Fruit fly (Drosophila melanogaster) whole organism, embryonic: Measurements from ENCODE around the gene prt.
A peak's percentile ranks its signal among the peaks of the same experiment; 100 is the strongest.

ENCODE experiments used
- Atf3 ChIP-seq: fragments of 200-800 bp; sonication (Bioruptor generic); optimal IDR thresholded peaks from 3 replicates; lab custom pipeline; 2016; ENCODE audit warnings: missing biosample characterization, missing genetic modification characterization
- Awh ChIP-seq: fragments of 200-800 bp; sonication (Bioruptor generic); IDR thresholded peaks from 2 replicates; pipeline ENCODE4, ENCODE4 v1.3.6; 2022; ENCODE audit warnings: missing biosample characterization, missing genetic modification characterization
- CG10565 ChIP-seq: fragments of 200-800 bp; sonication (Bioruptor generic); optimal IDR thresholded peaks from 3 replicates; lab custom pipeline; 2016; ENCODE audit warnings: missing biosample characterization, mild to moderate bottlenecking, missing genetic modification characterization
- CG12236 ChIP-seq: fragments of 200-800 bp; sonication (Bioruptor generic); optimal IDR thresholded peaks from 2 replicates; lab custom pipeline; 2016; ENCODE audit warnings: missing biosample characterization, missing genetic modification characterization
- CG12659 ChIP-seq: fragments of 200-800 bp; sonication (Bioruptor generic); optimal IDR thresholded peaks from 3 replicates; lab custom pipeline; 2017; ENCODE audit warnings: mild to moderate bottlenecking, missing biosample characterization, missing genetic modification reagents, missing genetic modification characterization
- CG12769 ChIP-seq: fragments of 200-800 bp; sonication (Bioruptor generic); optimal IDR thresholded peaks from 2 replicates; lab custom pipeline; 2019; ENCODE audit warnings: missing biosample characterization, mild to moderate bottlenecking, missing genetic modification characterization, moderate library complexity
- CG12942 ChIP-seq: fragments of 200-800 bp; sonication (Bioruptor generic); optimal IDR thresholded peaks from 3 replicates; lab custom pipeline; 2016; ENCODE audit warnings: missing biosample characterization, missing genetic modification characterization
- CG14710 ChIP-seq: fragments of 200-800 bp; sonication (Bioruptor generic); optimal IDR thresholded peaks from 3 replicates; lab custom pipeline; 2019; ENCODE audit warnings: missing biosample characterization, mild to moderate bottlenecking, missing genetic modification characterization, moderate library complexity
- CG17829 ChIP-seq: fragments of 200-800 bp; optimal IDR thresholded peaks from 2 replicates; lab custom pipeline; 2019; ENCODE audit warnings: missing biosample characterization, mild to moderate bottlenecking, missing genetic modification characterization, moderate library complexity
- CG18599 ChIP-seq: fragments of 200-800 bp; sonication (Bioruptor generic); optimal IDR thresholded peaks from 3 replicates; lab custom pipeline; 2017; ENCODE audit warnings: missing biosample characterization, missing genetic modification characterization, mild to moderate bottlenecking, moderate library complexity, missing genetic modification reagents
- CG2129 ChIP-seq: fragments of 200-800 bp; sonication (Bioruptor generic); IDR thresholded peaks from 2 replicates; pipeline ENCODE4 v1.3.6; 2022; ENCODE audit warnings: missing biosample characterization, missing genetic modification characterization; ENCODE audit not compliant: partially characterized antibody
- CG30020 ChIP-seq: fragments of 200-800 bp; optimal IDR thresholded peaks from 2 replicates; lab custom pipeline; 2019; ENCODE audit warnings: missing biosample characterization, mild to moderate bottlenecking, missing genetic modification characterization, moderate library complexity
- CG4730 ChIP-seq: fragments of 200-800 bp; sonication (Bioruptor generic); IDR thresholded peaks from 2 replicates; pipeline ENCODE4 v1.3.6; 2022; ENCODE audit warnings: missing biosample characterization, missing genetic modification characterization
- CG4854 ChIP-seq: fragments of 200-800 bp; sonication (Bioruptor generic); optimal IDR thresholded peaks from 2 replicates; lab custom pipeline; 2016; ENCODE audit warnings: missing biosample characterization, missing genetic modification characterization, inconsistent platforms
- CG6654 ChIP-seq: fragments of 200-800 bp; sonication (Bioruptor generic); optimal IDR thresholded peaks from 2 replicates; lab custom pipeline; 2017; ENCODE audit warnings: missing biosample characterization, mild to moderate bottlenecking, missing genetic modification characterization
- CG8924 ChIP-seq: fragments of 200-800 bp; optimal IDR thresholded peaks from 3 replicates; lab custom pipeline; 2019; ENCODE audit warnings: missing biosample characterization, mild to moderate bottlenecking, missing genetic modification characterization, moderate library complexity
- D19B ChIP-seq: fragments of 200-800 bp; sonication (Bioruptor generic); optimal IDR thresholded peaks from 2 replicates; lab custom pipeline; 2017; ENCODE audit warnings: missing biosample characterization, mild to moderate bottlenecking, missing genetic modification characterization
- Dad ChIP-seq: fragments of 200-800 bp; sonication (Bioruptor generic); optimal IDR thresholded peaks from 3 replicates; lab custom pipeline; 2016; ENCODE audit warnings: missing biosample characterization, missing genetic modification characterization
- Dfd ChIP-seq, 2 experiments: fragments of >200 bp; optimal IDR thresholded peaks; 2 replicates each; lab custom pipeline; 2017; ENCODE audit warnings: missing biosample characterization in 2 of 2, missing genetic modification characterization in 2 of 2
- Dip2 ChIP-seq: fragments of 200-800 bp; sonication (Bioruptor generic); IDR thresholded peaks from 2 replicates; pipeline ENCODE4 v1.3.6; 2022; ENCODE audit warnings: missing biosample characterization, missing genetic modification characterization
- HHEX ChIP-seq: fragments of 200-800 bp; sonication (Bioruptor generic); optimal IDR thresholded peaks from 3 replicates; lab custom pipeline; 2017; ENCODE audit warnings: missing biosample characterization, mild to moderate bottlenecking, missing genetic modification characterization, missing genetic modification reagents
- MTF-1 ChIP-seq: fragments of 200-800 bp; sonication (Bioruptor generic); optimal IDR thresholded peaks from 2 replicates; lab custom pipeline; 2018; ENCODE audit warnings: missing biosample characterization, mild to moderate bottlenecking, missing genetic modification characterization, borderline replicate concordance
- Nf-YA ChIP-seq: fragments of 200-800 bp; sonication (Bioruptor generic); IDR thresholded peaks from 2 replicates; pipeline ENCODE4 v1.3.6; 2022; ENCODE audit warnings: missing biosample characterization, missing genetic modification characterization
- Six4 ChIP-seq: fragments of 200-800 bp; sonication (Bioruptor generic); optimal IDR thresholded peaks from 2 replicates; lab custom pipeline; 2016; ENCODE audit warnings: missing biosample characterization, missing genetic modification characterization
- TFAM ChIP-seq: fragments of 200-800 bp; sonication (Bioruptor generic); optimal IDR thresholded peaks from 2 replicates; lab custom pipeline; 2017; ENCODE audit warnings: missing biosample characterization, missing genetic modification characterization, inconsistent platforms
- Vsx1 ChIP-seq: fragments of 200-800 bp; sonication (Bioruptor generic); optimal IDR thresholded peaks from 2 replicates; lab custom pipeline; 2017; ENCODE audit warnings: missing biosample characterization, mild to moderate bottlenecking, missing genetic modification characterization, missing genetic modification reagents
- cas ChIP-seq: fragments of 200-800 bp; sonication (Bioruptor generic); IDR thresholded peaks from 2 replicates; pipeline ENCODE4 v1.3.6; 2022; ENCODE audit warnings: missing biosample characterization, missing genetic modification characterization
- corto ChIP-seq: fragments of 200-800 bp; sonication (Bioruptor generic); optimal IDR thresholded peaks from 2 replicates; lab custom pipeline; 2016; ENCODE audit warnings: missing biosample characterization, mild to moderate bottlenecking, missing genetic modification characterization, moderate library complexity
- dati ChIP-seq: fragments of 200-800 bp; sonication (Bioruptor generic); IDR thresholded peaks from 2 replicates; pipeline ENCODE4 v1.3.6; 2022; ENCODE audit warnings: missing biosample characterization, missing genetic modification characterization
- dimm ChIP-seq: fragments of 200-800 bp; sonication (Bioruptor generic); IDR thresholded peaks from 2 replicates; pipeline ENCODE4 v1.3.6; 2022; ENCODE audit warnings: missing biosample characterization, missing genetic modification characterization
- dysf ChIP-seq: fragments of 200-800 bp; sonication (Bioruptor generic); IDR thresholded peaks from 3 replicates; pipeline ENCODE4 v1.3.6; 2022; ENCODE audit warnings: missing biosample characterization, missing genetic modification characterization
- emc ChIP-seq: fragments of 200-800 bp; sonication (Bioruptor generic); optimal IDR thresholded peaks from 2 replicates; lab custom pipeline; 2016; ENCODE audit warnings: missing biosample characterization, missing genetic modification characterization
- fd3F ChIP-seq: fragments of 200-800 bp; sonication (Bioruptor generic); optimal IDR thresholded peaks from 2 replicates; lab custom pipeline; 2018; ENCODE audit warnings: missing biosample characterization, mild to moderate bottlenecking, missing genetic modification characterization, moderate library complexity
- gcm2 ChIP-seq: fragments of 200-800 bp; sonication (Bioruptor generic); optimal IDR thresholded peaks from 2 replicates; lab custom pipeline; 2016; ENCODE audit warnings: missing biosample characterization, missing genetic modification characterization
- gsb-n ChIP-seq: fragments of 200-800 bp; sonication (Bioruptor generic); optimal IDR thresholded peaks from 3 replicates; lab custom pipeline; 2018; ENCODE audit warnings: missing biosample characterization, mild to moderate bottlenecking, missing genetic modification characterization
- h ChIP-seq: fragments of >200 bp; optimal IDR thresholded peaks from 2 replicates; lab custom pipeline; 2017
- hkb ChIP-seq, 2 experiments: fragments of 200-800 bp in 1 of 2; fragments of >200 bp in 1 of 2; sonication (Bioruptor generic) in 1 of 2; IDR thresholded peaks in 1 of 2; optimal IDR thresholded peaks in 1 of 2; 2 replicates each; pipeline versions ENCODE4 v1.3.6 to Lab custom; 2017 to 2022; ENCODE audit warnings: missing biosample characterization in 1 of 2, missing genetic modification characterization in 1 of 2
- klu ChIP-seq: fragments of 200-800 bp; sonication (Bioruptor generic); IDR thresholded peaks from 2 replicates; pipeline ENCODE4 v1.3.6; 2022; ENCODE audit warnings: missing biosample characterization, missing genetic modification characterization
- lab ChIP-seq: fragments of 200-800 bp; sonication (Bioruptor generic); optimal IDR thresholded peaks from 3 replicates; lab custom pipeline; 2017; ENCODE audit warnings: missing biosample characterization, missing genetic modification characterization, mild to moderate bottlenecking, moderate library complexity, missing genetic modification reagents
- mld ChIP-seq: fragments of 200-800 bp; sonication (Bioruptor generic); IDR thresholded peaks from 3 replicates; pipeline ENCODE4 v1.3.6; 2022; ENCODE audit warnings: missing biosample characterization, missing genetic modification characterization; ENCODE audit not compliant: partially characterized antibody
- nom ChIP-seq: fragments of 200-800 bp; sonication (Bioruptor generic); optimal IDR thresholded peaks from 2 replicates; lab custom pipeline; 2017; ENCODE audit warnings: missing biosample characterization, missing genetic modification characterization, mild to moderate bottlenecking, moderate library complexity, missing genetic modification reagents
- onecut ChIP-seq: fragments of 200-800 bp; sonication (Bioruptor generic); IDR thresholded peaks from 2 replicates; pipeline ENCODE4 v1.3.6; 2022; ENCODE audit warnings: missing biosample characterization, missing genetic modification characterization
- peb ChIP-seq: fragments of 200-800 bp; sonication (Bioruptor generic); IDR thresholded peaks from 2 replicates; pipeline ENCODE4 v1.3.6; 2022; ENCODE audit warnings: missing biosample characterization, missing genetic modification characterization
- pros ChIP-seq: fragments of 200-800 bp; sonication (Bioruptor generic); optimal IDR thresholded peaks from 3 replicates; lab custom pipeline; 2019; ENCODE audit warnings: missing biosample characterization, mild to moderate bottlenecking, missing genetic modification characterization, moderate library complexity
- pum ChIP-seq: fragments of 200-800 bp; sonication (Bioruptor generic); optimal IDR thresholded peaks from 2 replicates; lab custom pipeline; 2016; ENCODE audit warnings: missing biosample characterization, missing genetic modification characterization
- repo ChIP-seq: fragments of 200-800 bp; sonication (Bioruptor generic); optimal IDR thresholded peaks from 2 replicates; lab custom pipeline; 2016; ENCODE audit warnings: missing biosample characterization, missing genetic modification characterization
- shn ChIP-seq: fragments of 200-800 bp; sonication (Bioruptor generic); optimal IDR thresholded peaks from 3 replicates; lab custom pipeline; 2016; ENCODE audit warnings: missing biosample characterization, missing genetic modification characterization
- vnd ChIP-seq: fragments of 200-800 bp; sonication (Bioruptor generic); IDR thresholded peaks from 3 replicates; pipeline ENCODE4 v1.3.6; 2022; ENCODE audit warnings: missing biosample characterization, missing genetic modification characterization; ENCODE audit not compliant: partially characterized antibody

Gene prt

dm6 chr3R:23669401-23670216 is 29.2 kb downstream of the prt start, which contains the start of gene CG31145 (continued):
- peak; percentile 99 for TF ChIP-seq CG17829 (tag; lab: Kevin White, UChicago)
- peak; percentile 100 for TF ChIP-seq pum (GFP tag; lab: Kevin White, UChicago)
- TF ChIP-seq CG2129: no peak
- peak; percentile 99 for TF ChIP-seq CG12236 (GFP tag; lab: Kevin White, UChicago)
- peak; percentile 95 for TF ChIP-seq TFAM (GFP tag; lab: Kevin White, UChicago)
- peak; percentile 99 for TF ChIP-seq CG10565 (GFP tag; lab: Kevin White, UChicago)
- peak; percentile 61 for TF ChIP-seq pros (GFP tag; lab: Kevin White, UChicago)
- TF ChIP-seq Atf3: peak; percentile 99
- TF ChIP-seq gcm2: peak; percentile 100
- peak; percentile 100 for TF ChIP-seq dysf (GFP tag; lab: Robert Waterston, UW)
- TF ChIP-seq Dad (GFP tag; lab: Kevin White, UChicago): peak; percentile 99
- TF ChIP-seq shn (GFP tag; lab: Kevin White, UChicago): peak; percentile 100
- TF ChIP-seq CG6654 (GFP tag; lab: Kevin White, UChicago): peak; percentile 96
- TF ChIP-seq cas (GFP tag; lab: Robert Waterston, UW): peak; percentile 96
- peak; percentile 99 for TF ChIP-seq CG12769 (tag; lab: Kevin White, UChicago)
- peak; percentile 56; the same call in 1 of the 3 replicates for TF ChIP-seq mld (GFP tag; lab: Robert Waterston, UW)
- peak; percentile 99 for TF ChIP-seq CG12942
- peak; percentile 99 for TF ChIP-seq klu (GFP tag; lab: Robert Waterston, UW)
- peak; percentile 95 for TF ChIP-seq nom (GFP tag; lab: Kevin White, UChicago)
- peak; percentile 100 for TF ChIP-seq CG12659 (GFP tag; lab: Kevin White, UChicago)
- TF ChIP-seq dati (GFP tag; lab: Robert Waterston, UW): peak; percentile 94
- TF ChIP-seq Dfd (GFP tag; optimal IDR thresholded peaks at IDR 0.05; lab: Kevin White, UChicago): peak in 1 of 2 experiments; percentile 95
- TF ChIP-seq repo (GFP tag; lab: Kevin White, UChicago): peak; percentile 99
- TF ChIP-seq MTF-1 (GFP tag; lab: Kevin White, UChicago): peak; percentile 93
- peak; percentile 99 for TF ChIP-seq fd3F (GFP tag; lab: Kevin White, UChicago)
- peak; percentile 98 for TF ChIP-seq Vsx1 (GFP tag; lab: Kevin White, UChicago)
- TF ChIP-seq CG30020 (tag; lab: Kevin White, UChicago): peak; percentile 92
- peak; percentile 100 for TF ChIP-seq CG18599 (GFP tag; lab: Kevin White, UChicago)
- peak; percentile 98 for TF ChIP-seq CG4730 (GFP tag; lab: Robert Waterston, UW)
- peak; percentile 99 for TF ChIP-seq HHEX
- peak; percentile 98 for TF ChIP-seq CG14710
- peak; percentile 99 for TF ChIP-seq CG4854
- TF ChIP-seq hkb (optimal IDR thresholded peaks at IDR 0.05; lab: Kevin White, UChicago): no peak
- TF ChIP-seq hkb (GFP tag; IDR thresholded peaks at IDR 0.05; lab: Robert Waterston, UW): peak; percentile 99
- TF ChIP-seq corto (GFP tag; lab: Kevin White, UChicago): peak; percentile 96
- peak; percentile 98 for TF ChIP-seq Nf-YA
- peak; percentile 100 for TF ChIP-seq CG8924 (tag; lab: Kevin White, UChicago)
- peak; percentile 98 for TF ChIP-seq Awh
- peak; percentile 99 for TF ChIP-seq peb (GFP tag; lab: Robert Waterston, UW)
- TF ChIP-seq vnd (GFP tag; lab: Robert Waterston, UW): no peak
- peak; percentile 96 for TF ChIP-seq dimm
- peak; percentile 98 for TF ChIP-seq gsb-n (tag; lab: Kevin White, UChicago)
- TF ChIP-seq Six4 (GFP tag; lab: Kevin White, UChicago): peak; percentile 99
- TF ChIP-seq D19B (GFP tag; lab: Kevin White, UChicago): peak; percentile 97
- peak; percentile 97 for TF ChIP-seq onecut
- TF ChIP-seq emc (GFP tag; lab: Kevin White, UChicago): peak; percentile 99
- TF ChIP-seq lab: peak; percentile 100
- no peak for TF ChIP-seq h (lab: Kevin White, UChicago)
- peak; percentile 83; the same call in 1 of the 2 replicates for TF ChIP-seq Dip2 (GFP tag; lab: Robert Waterston, UW)
